Fruit fly (Drosophila melanogaster) whole organism, embryonic: ENCODE data around the gene r-l.
A peak's percentile ranks its signal among the peaks of the same experiment; 100 is the strongest.

ENCODE experiments used
- Abd-B ChIP-seq: fragments of 200-800 bp; sonication (Bioruptor generic); optimal IDR thresholded peaks from 2 replicates; lab custom pipeline; 2018; ENCODE audit warnings: missing biosample characterization, mild to moderate bottlenecking, missing genetic modification characterization, moderate library complexity
- Bgb ChIP-seq: fragments of 200-800 bp; sonication (Bioruptor generic); IDR thresholded peaks from 2 replicates; pipeline ENCODE4 v1.3.6; 2022; ENCODE audit warnings: missing biosample characterization, missing genetic modification characterization; ENCODE audit not compliant: partially characterized antibody
- Blimp-1 ChIP-seq: fragments of 200-800 bp; sonication (Bioruptor generic); optimal IDR thresholded peaks from 3 replicates; lab custom pipeline; 2018; ENCODE audit warnings: missing biosample characterization, missing genetic modification characterization, mild to moderate bottlenecking, moderate library complexity, missing genetic modification reagents
- CG10274 ChIP-seq: fragments of 200-800 bp; sonication (Bioruptor generic); optimal IDR thresholded peaks from 3 replicates; lab custom pipeline; 2017; ENCODE audit warnings: missing biosample characterization, mild to moderate bottlenecking, missing genetic modification characterization
- CG10431 ChIP-seq: fragments of 200-800 bp; sonication (Bioruptor generic); optimal IDR thresholded peaks from 3 replicates; lab custom pipeline; 2018; ENCODE audit warnings: missing biosample characterization, mild to moderate bottlenecking, missing genetic modification characterization
- CG10543 ChIP-seq: fragments of 200-800 bp; sonication (Bioruptor generic); optimal IDR thresholded peaks from 3 replicates; lab custom pipeline; 2017; ENCODE audit warnings: missing biosample characterization, mild to moderate bottlenecking, missing genetic modification characterization, moderate library complexity
- CG13287 ChIP-seq: fragments of 200-800 bp; sonication (Bioruptor generic); IDR thresholded peaks from 2 replicates; pipeline ENCODE4 v1.3.6; 2022; ENCODE audit warnings: missing biosample characterization, missing genetic modification characterization; ENCODE audit not compliant: partially characterized antibody
- CG14050 ChIP-seq: fragments of 200-800 bp; sonication (Bioruptor generic); IDR thresholded peaks from 3 replicates; pipeline ENCODE4 v1.3.6; 2022; ENCODE audit warnings: missing biosample characterization, missing genetic modification characterization
- CG14860 ChIP-seq: fragments of 200-800 bp; sonication (Bioruptor generic); IDR thresholded peaks from 3 replicates; pipeline ENCODE4 v1.3.6; 2022; ENCODE audit warnings: missing biosample characterization, missing genetic modification characterization; ENCODE audit not compliant: partially characterized antibody
- CG17912 ChIP-seq: fragments of 200-800 bp; sonication (Bioruptor generic); optimal IDR thresholded peaks from 2 replicates; lab custom pipeline; 2018; ENCODE audit warnings: missing biosample characterization, mild to moderate bottlenecking, missing genetic modification characterization
- CG18011 ChIP-seq: fragments of 200-800 bp; sonication (Bioruptor generic); optimal IDR thresholded peaks from 2 replicates; lab custom pipeline; 2017; ENCODE audit warnings: missing biosample characterization, missing genetic modification characterization, mild to moderate bottlenecking, moderate library complexity, missing genotype
- CG18599 ChIP-seq: fragments of 200-800 bp; sonication (Bioruptor generic); optimal IDR thresholded peaks from 3 replicates; lab custom pipeline; 2017; ENCODE audit warnings: missing biosample characterization, missing genetic modification characterization, mild to moderate bottlenecking, moderate library complexity, missing genetic modification reagents
- CG18764 ChIP-seq: fragments of 200-800 bp; sonication (Bioruptor generic); optimal IDR thresholded peaks from 3 replicates; lab custom pipeline; 2016; ENCODE audit warnings: missing biosample characterization, missing genetic modification characterization
- CG4707 ChIP-seq: fragments of 200-800 bp; sonication (Bioruptor generic); optimal IDR thresholded peaks from 2 replicates; lab custom pipeline; 2018; ENCODE audit warnings: missing biosample characterization, mild to moderate bottlenecking, missing genetic modification characterization, moderate library complexity
- CG6765 ChIP-seq: fragments of 200-800 bp; sonication (Bioruptor generic); optimal IDR thresholded peaks from 3 replicates; lab custom pipeline; 2017; ENCODE audit warnings: missing biosample characterization, mild to moderate bottlenecking, missing genetic modification characterization
- CG7839 ChIP-seq: fragments of 200-800 bp; sonication (Bioruptor generic); optimal IDR thresholded peaks from 3 replicates; lab custom pipeline; 2018; ENCODE audit warnings: missing biosample characterization, mild to moderate bottlenecking, missing genetic modification characterization, moderate library complexity
- CG8359 ChIP-seq: fragments of 200-800 bp; sonication (Bioruptor generic); optimal IDR thresholded peaks from 2 replicates; lab custom pipeline; 2017; ENCODE audit warnings: missing biosample characterization, mild to moderate bottlenecking, missing genetic modification characterization, borderline replicate concordance
- CG9817 ChIP-seq: fragments of 200-800 bp; sonication (Bioruptor generic); optimal IDR thresholded peaks from 2 replicates; lab custom pipeline; 2018; ENCODE audit warnings: missing biosample characterization, mild to moderate bottlenecking, missing genetic modification characterization, moderate library complexity
- CG9876 ChIP-seq: fragments of 200-800 bp; sonication (Bioruptor generic); optimal IDR thresholded peaks from 2 replicates; lab custom pipeline; 2016; ENCODE audit warnings: missing biosample characterization, missing genetic modification characterization
- CoRest ChIP-seq: fragments of 200-800 bp; sonication (Bioruptor generic); optimal IDR thresholded peaks from 3 replicates; lab custom pipeline; 2018; ENCODE audit warnings: missing biosample characterization, mild to moderate bottlenecking, missing genetic modification characterization, moderate library complexity
- E2f1 ChIP-seq: fragments of 200-800 bp; sonication (Bioruptor generic); IDR thresholded peaks from 2 replicates; pipeline ENCODE4 v1.3.6; 2022; ENCODE audit warnings: missing biosample characterization, missing genetic modification characterization
- Hand ChIP-seq: fragments of 200-800 bp; sonication (Bioruptor generic); optimal IDR thresholded peaks from 2 replicates; lab custom pipeline; 2017; ENCODE audit warnings: mild to moderate bottlenecking, missing biosample characterization, missing genetic modification reagents, missing genetic modification characterization
- Lpt ChIP-seq: fragments of >200 bp; optimal IDR thresholded peaks from 2 replicates; lab custom pipeline; 2018; ENCODE audit warnings: missing biosample characterization, missing genetic modification characterization
- PHDP ChIP-seq: fragments of 200-800 bp; sonication (Bioruptor generic); optimal IDR thresholded peaks from 3 replicates; lab custom pipeline; 2018; ENCODE audit warnings: missing biosample characterization, mild to moderate bottlenecking, missing genetic modification characterization, moderate library complexity
- Vsx1 ChIP-seq: fragments of 200-800 bp; sonication (Bioruptor generic); optimal IDR thresholded peaks from 2 replicates; lab custom pipeline; 2017; ENCODE audit warnings: missing biosample characterization, mild to moderate bottlenecking, missing genetic modification characterization, missing genetic modification reagents
- abd-A ChIP-seq: fragments of 200-800 bp; sonication (Bioruptor generic); optimal IDR thresholded peaks from 3 replicates; lab custom pipeline; 2019; ENCODE audit warnings: missing biosample characterization, mild to moderate bottlenecking, missing genetic modification characterization, moderate library complexity
- aop ChIP-seq: fragments of 200-800 bp; sonication (Bioruptor generic); IDR thresholded peaks from 2 replicates; pipeline ENCODE4 v1.3.6; 2022; ENCODE audit warnings: missing biosample characterization, missing genetic modification characterization
- az2 ChIP-seq: fragments of 200-800 bp; sonication (Bioruptor generic); optimal IDR thresholded peaks from 3 replicates; lab custom pipeline; 2016; ENCODE audit warnings: missing biosample characterization, missing genetic modification characterization
- bab2 ChIP-seq: fragments of 200-800 bp; sonication (Bioruptor generic); optimal IDR thresholded peaks from 2 replicates; lab custom pipeline; 2016; ENCODE audit warnings: missing biosample characterization, missing genetic modification characterization
- cato ChIP-seq: fragments of 200-800 bp; sonication (Bioruptor generic); optimal IDR thresholded peaks from 2 replicates; lab custom pipeline; 2016; ENCODE audit warnings: missing biosample characterization, missing genetic modification characterization, borderline replicate concordance
- caup ChIP-seq: fragments of 200-800 bp; sonication (Bioruptor generic); optimal IDR thresholded peaks from 3 replicates; lab custom pipeline; 2017; ENCODE audit warnings: missing biosample characterization, mild to moderate bottlenecking, missing genetic modification characterization, moderate library complexity; ENCODE audit not compliant: severe bottlenecking
- ci ChIP-seq: fragments of 200-800 bp; sonication (Bioruptor generic); IDR thresholded peaks from 3 replicates; pipeline ENCODE4 v1.3.6; 2022; ENCODE audit warnings: missing biosample characterization, missing genetic modification characterization
- dm ChIP-seq: fragments of 200-800 bp; sonication (Bioruptor generic); optimal IDR thresholded peaks from 3 replicates; lab custom pipeline; 2016; ENCODE audit warnings: missing biosample characterization, missing genetic modification characterization
- dmrt11E ChIP-seq: fragments of 200-800 bp; sonication (Bioruptor generic); optimal IDR thresholded peaks from 3 replicates; lab custom pipeline; 2018; ENCODE audit warnings: missing biosample characterization, mild to moderate bottlenecking, missing genetic modification characterization, moderate library complexity
- dmrt99B ChIP-seq: fragments of 200-800 bp; sonication (Bioruptor generic); optimal IDR thresholded peaks from 2 replicates; lab custom pipeline; 2018; ENCODE audit warnings: missing biosample characterization, mild to moderate bottlenecking, missing genetic modification characterization, moderate library complexity
- dpn ChIP-seq, 2 experiments: fragments of 200-800 bp; sonication (Bioruptor generic); optimal IDR thresholded peaks; 3 replicates each; lab custom pipeline; 2016; ENCODE audit warnings: missing biosample characterization in 2 of 2, missing genetic modification characterization in 2 of 2
- ind ChIP-seq: fragments of 200-800 bp; sonication (Bioruptor generic); optimal IDR thresholded peaks from 3 replicates; lab custom pipeline; 2016; ENCODE audit warnings: missing biosample characterization, missing genetic modification characterization
- kni ChIP-seq: fragments of 200-800 bp; sonication (Bioruptor generic); optimal IDR thresholded peaks from 3 replicates; lab custom pipeline; 2017; ENCODE audit warnings: mild to moderate bottlenecking, missing biosample characterization, missing genetic modification reagents, missing genetic modification characterization
- lilli ChIP-seq: fragments of 200-800 bp; sonication (Bioruptor generic); optimal IDR thresholded peaks from 3 replicates; lab custom pipeline; 2016; ENCODE audit warnings: missing biosample characterization, missing genetic modification characterization
- pfk ChIP-seq: fragments of 200-800 bp; sonication (Bioruptor generic); optimal IDR thresholded peaks from 2 replicates; lab custom pipeline; 2018; ENCODE audit warnings: missing biosample characterization, mild to moderate bottlenecking, missing genetic modification characterization, moderate library complexity
- pnt ChIP-seq: fragments of 200-800 bp; sonication (Bioruptor generic); optimal IDR thresholded peaks from 3 replicates; lab custom pipeline; 2016; ENCODE audit warnings: missing biosample characterization, missing genetic modification characterization
- ro ChIP-seq: fragments of 200-800 bp; sonication (Bioruptor generic); IDR thresholded peaks from 2 replicates; pipeline ENCODE4 v1.3.6; 2022; ENCODE audit warnings: missing biosample characterization, missing genetic modification characterization
- sob ChIP-seq: fragments of 200-800 bp; sonication (Bioruptor generic); IDR thresholded peaks from 2 replicates; pipeline ENCODE4 v1.3.6; 2022; ENCODE audit warnings: missing biosample characterization, missing genetic modification characterization
- sr ChIP-seq: fragments of 200-800 bp; sonication (Bioruptor generic); IDR thresholded peaks from 3 replicates; pipeline ENCODE4 v1.3.6; 2022; ENCODE audit warnings: missing biosample characterization, missing genetic modification characterization
- stwl ChIP-seq: fragments of 200-800 bp; sonication (Bioruptor generic); optimal IDR thresholded peaks from 3 replicates; lab custom pipeline; 2018; ENCODE audit warnings: missing biosample characterization, mild to moderate bottlenecking, missing genetic modification characterization, moderate library complexity
- tin ChIP-seq: fragments of 200-800 bp; sonication (Bioruptor generic); optimal IDR thresholded peaks from 3 replicates; lab custom pipeline; 2016; ENCODE audit warnings: missing biosample characterization, missing genetic modification characterization
- zen ChIP-seq: fragments of 200-800 bp; sonication (Bioruptor generic); optimal IDR thresholded peaks from 3 replicates; lab custom pipeline; 2018; ENCODE audit warnings: missing biosample characterization, mild to moderate bottlenecking, missing genetic modification characterization, moderate library complexity

r-l gene

DNA sequence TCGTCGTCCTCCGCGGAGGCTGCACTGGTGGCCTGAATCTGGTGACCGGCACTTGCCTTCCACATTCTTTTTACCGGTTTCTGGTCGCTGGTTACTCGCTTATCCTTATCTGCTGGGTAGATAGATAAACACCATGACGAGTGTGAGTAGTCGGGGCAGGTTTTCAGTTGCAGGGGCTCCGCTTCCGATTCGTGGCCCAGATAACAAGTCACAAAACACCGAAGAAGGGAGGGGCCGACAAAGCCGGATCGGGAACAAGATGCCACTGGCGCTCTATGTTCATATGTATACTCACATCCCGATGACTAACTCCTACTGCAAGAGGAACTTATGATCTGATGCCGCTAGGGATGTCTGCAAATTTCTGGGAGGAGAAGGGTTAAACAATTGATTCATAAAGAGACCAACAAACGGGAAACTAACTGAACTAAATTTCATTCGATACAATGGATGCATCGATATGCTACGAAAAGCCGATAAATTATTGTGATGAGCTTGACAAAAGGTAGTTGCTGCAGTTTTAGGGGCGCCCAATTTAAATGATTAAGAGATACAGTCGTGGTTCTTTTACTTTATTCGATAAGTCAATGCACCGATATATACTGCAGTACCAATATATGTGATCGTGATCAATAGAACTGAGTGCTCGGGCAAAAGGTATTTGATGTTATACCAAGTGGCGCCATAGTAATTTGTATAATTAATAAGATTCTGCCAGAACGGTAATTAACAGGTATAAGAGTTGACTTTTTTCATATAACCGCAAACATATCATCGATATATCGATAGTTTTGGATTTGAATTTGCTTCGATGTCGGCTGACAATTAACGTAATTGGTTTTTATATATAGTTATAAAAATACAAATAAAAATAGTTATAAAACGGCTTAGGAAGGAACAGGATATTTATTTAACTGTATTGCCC, 8.9 kb downstream of the r-l start, which contains the start of gene Cortactin (continued):
- no peak for TF ChIP-seq dmrt99B
- no peak for TF ChIP-seq lilli (GFP tag; lab: Kevin White, UChicago)
- TF ChIP-seq sr, result no peak
- no peak for TF ChIP-seq E2f1
- TF ChIP-seq CG6765 (GFP tag; lab: Kevin White, UChicago), result no peak
- TF ChIP-seq dm (GFP tag; lab: Kevin White, UChicago), result no peak
- TF ChIP-seq ind (GFP tag; lab: Kevin White, UChicago), result no peak
- TF ChIP-seq CG9817 (tag; lab: Kevin White, UChicago), result no peak
- TF ChIP-seq Lpt (GFP tag; lab: Kevin White, UChicago), result no peak
- peak; percentile 88 for TF ChIP-seq stwl (tag; lab: Kevin White, UChicago)
- no peak for TF ChIP-seq CG18764
- TF ChIP-seq CG7839 (tag; lab: Kevin White, UChicago), result no peak
- TF ChIP-seq CG14050 (GFP tag; lab: Robert Waterston, UW), result no peak
- TF ChIP-seq CG17912, result peak; percentile 34
- TF ChIP-seq CG18599 (GFP tag; lab: Kevin White, UChicago), result no peak
- no peak for TF ChIP-seq bab2 (GFP tag; lab: Kevin White, UChicago)
- TF ChIP-seq CG8359, result no peak
- peak; percentile 10 for TF ChIP-seq abd-A
- TF ChIP-seq dpn (GFP tag; optimal IDR thresholded peaks at IDR 0.05; lab: Kevin White, UChicago), result peak in 1 of 2 experiments; percentile 1
- TF ChIP-seq pnt (GFP tag; lab: Kevin White, UChicago), result no peak
- peak; percentile 86 for TF ChIP-seq CG14860 (GFP tag; lab: Robert Waterston, UW)
- TF ChIP-seq Vsx1 (GFP tag; lab: Kevin White, UChicago), result no peak
- TF ChIP-seq aop, result no peak; the same call in 1 of the 2 replicates
- TF ChIP-seq ro (GFP tag; lab: Robert Waterston, UW), result no peak
- TF ChIP-seq Abd-B (GFP tag; lab: Kevin White, UChicago), result no peak
- no peak for TF ChIP-seq caup
- TF ChIP-seq CoRest, result peak; percentile 19
- TF ChIP-seq kni (GFP tag; lab: Kevin White, UChicago), result peak; percentile 77
- no peak for TF ChIP-seq CG9876
- TF ChIP-seq cato (GFP tag; lab: Kevin White, UChicago), result no peak
- TF ChIP-seq Blimp-1, result no peak
- TF ChIP-seq PHDP (tag; lab: Kevin White, UChicago), result no peak
- no peak for TF ChIP-seq CG10543 (GFP tag; lab: Kevin White, UChicago)
- no peak for TF ChIP-seq CG10431 (GFP tag; lab: Kevin White, UChicago)
- TF ChIP-seq Hand (GFP tag; lab: Kevin White, UChicago), result no peak
- TF ChIP-seq ci (GFP tag; lab: Robert Waterston, UW), result no peak; the same call in 2 of the 3 replicates
- TF ChIP-seq sob (GFP tag; lab: Robert Waterston, UW), result 0 out of 2 replicates have a peak, but pooled peaks have one; percentile 19
- peak; percentile 89; the same call in 1 of the 2 replicates for TF ChIP-seq CG13287 (GFP tag; lab: Robert Waterston, UW)
- peak; percentile 98 for TF ChIP-seq CG18011
- TF ChIP-seq az2 (GFP tag; lab: Kevin White, UChicago), result no peak
- no peak for TF ChIP-seq CG4707 (GFP tag; lab: Kevin White, UChicago)
- peak; percentile 23 for TF ChIP-seq zen
- TF ChIP-seq CG10274 (GFP tag; lab: Kevin White, UChicago), result no peak
- TF ChIP-seq dmrt11E (tag; lab: Kevin White, UChicago), result no peak
- TF ChIP-seq tin (GFP tag; lab: Kevin White, UChicago), result no peak
- no peak for TF ChIP-seq pfk (GFP tag; lab: Kevin White, UChicago)
- peak; percentile 94 for TF ChIP-seq Bgb (GFP tag; lab: Robert Waterston, UW)
